Worm (Caenorhabditis elegans): ENCODE data around the gene F17A9.5.

DNA sequence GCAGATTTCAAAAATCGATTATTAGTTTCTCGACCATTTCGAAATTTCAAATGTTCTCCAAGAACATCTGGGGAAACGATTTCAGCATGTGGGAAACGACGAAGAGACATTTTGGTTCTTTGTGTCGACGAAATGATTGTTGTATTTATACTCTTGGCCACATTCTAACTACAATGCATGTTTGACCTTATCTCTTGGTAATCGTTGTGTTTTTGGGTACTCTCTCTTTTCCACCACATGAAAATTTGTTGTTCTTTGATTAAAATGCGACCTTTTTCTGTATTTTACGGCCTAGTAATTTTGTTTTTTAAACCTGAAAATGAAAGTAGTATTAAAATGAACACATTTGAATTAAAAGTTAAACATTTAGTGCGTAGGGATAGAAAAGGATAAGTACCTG is at the start of gene F17A9.5:
- TF ChIP-seq che-1 (tag; optimal IDR thresholded peaks at IDR 0.05) (no peak), npax-4 (tag; optimal IDR thresholded peaks at IDR 0.05) (no peak), elt-2 (tag; optimal IDR thresholded peaks at IDR 0.05) (no peak), pag-3 (tag; optimal IDR thresholded peaks at IDR 0.05; ENCODE audit: borderline replicate concordance) (no peak)
